Worm (Caenorhabditis elegans) whole organism, L4 larva: ENCODE results near the gene C56G2.5.
A peak's percentile ranks its signal among the peaks of the same experiment; 100 is the strongest.

Source experiments
- F10B5.3 ChIP-seq: sonication (generic microtip); optimal IDR thresholded peaks from 2 replicates; lab custom pipeline; 2016; ENCODE audit warnings: mild to moderate bottlenecking, missing genetic modification characterization, missing compliant biosample characterization
- F37D6.2 ChIP-seq: sonication (generic microtip); optimal IDR thresholded peaks from 2 replicates; lab custom pipeline; 2016; ENCODE audit warnings: mild to moderate bottlenecking, missing genetic modification characterization, missing compliant biosample characterization
- T20F7.1 ChIP-seq: fragments of 200-800 bp; sonication (Bioruptor generic); optimal IDR thresholded peaks from 2 replicates; lab custom pipeline; 2018; ENCODE audit warnings: mild to moderate bottlenecking, missing genetic modification characterization, missing compliant biosample characterization
- Y5F2A.4 ChIP-seq: fragments of 200-800 bp; sonication (Bioruptor generic); optimal IDR thresholded peaks from 2 replicates; lab custom pipeline; 2018; ENCODE audit warnings: mild to moderate bottlenecking, missing genetic modification characterization, missing compliant biosample characterization
- aha-1 ChIP-seq: fragments of 150-350 bp; peaks from one replicate; lab custom pipeline; 2014; ENCODE audit warnings: missing biosample characterization, missing genetic modification characterization
- aly-2 ChIP-seq: sonication (generic microtip); optimal IDR thresholded peaks from 2 replicates; lab custom pipeline; 2018; ENCODE audit warnings: missing biosample characterization, missing genetic modification characterization
- attf-4 ChIP-seq: sonication (generic microtip); optimal IDR thresholded peaks from 3 replicates; lab custom pipeline; 2017; ENCODE audit warnings: missing biosample characterization, missing genetic modification characterization
- ceh-82 ChIP-seq: sonication (generic microtip); optimal IDR thresholded peaks from 2 replicates; lab custom pipeline; 2017; ENCODE audit warnings: missing biosample characterization, missing genetic modification characterization
- cey-2 ChIP-seq: sonication (generic microtip); optimal IDR thresholded peaks from 3 replicates; lab custom pipeline; 2017; ENCODE audit warnings: missing genetic modification characterization, mild to moderate bottlenecking, missing compliant biosample characterization, antibody characterized with exemption, borderline replicate concordance; ENCODE audit not compliant: insufficient read depth
- ctbp-1 ChIP-seq: fragments of 200-800 bp; sonication (Bioruptor generic); IDR thresholded peaks from 2 replicates; pipeline ENCODE4 v1.3.6; 2022; ENCODE audit warnings: missing genetic modification reagents, missing genetic modification characterization, missing compliant biosample characterization
- daf-16 ChIP-seq, 3 experiments: sonication (generic microtip); optimal IDR thresholded peaks; 2 replicates each; lab custom pipeline; 2016 to 2017; ENCODE audit warnings: missing genetic modification characterization in 3 of 3, missing genetic modification reagents in 3 of 3, mild to moderate bottlenecking in 2 of 3, missing compliant biosample characterization in 2 of 3, missing biosample characterization in 1 of 3, moderate library complexity in 1 of 3
- daf-19 ChIP-seq: fragments of 200-800 bp; sonication (Bioruptor generic); conservative IDR thresholded peaks from 2 replicates; pipeline ENCODE4 v1.3.6; 2022; ENCODE audit warnings: missing genetic modification characterization, missing compliant biosample characterization
- dmd-6 ChIP-seq: fragments of 200-800 bp; sonication (Bioruptor generic); IDR thresholded peaks from 2 replicates; pipeline ENCODE4 v1.3.6; 2022; ENCODE audit warnings: missing genetic modification reagents, missing genetic modification characterization, missing compliant biosample characterization
- dmd-9 ChIP-seq: fragments of 200-800 bp; sonication (Bioruptor generic); IDR thresholded peaks from 2 replicates; pipeline ENCODE4 v1.3.6; 2022; ENCODE audit warnings: missing genetic modification reagents, missing genetic modification characterization, missing compliant biosample characterization
- dpl-1 ChIP-seq: fragments of 150-350 bp; optimal IDR thresholded peaks from 2 replicates; lab custom pipeline; 2014; ENCODE audit warnings: missing biosample characterization, missing genetic modification reagents, missing genetic modification characterization
- dve-1 ChIP-seq: sonication (generic microtip); optimal IDR thresholded peaks from 2 replicates; lab custom pipeline; 2017; ENCODE audit warnings: antibody characterized with exemption, mild to moderate bottlenecking, missing genetic modification characterization, missing compliant biosample characterization; ENCODE audit not compliant: insufficient read depth
- hlh-11 ChIP-seq: fragments of 200-800 bp; sonication (Bioruptor generic); optimal IDR thresholded peaks from 2 replicates; lab custom pipeline; 2018; ENCODE audit warnings: mild to moderate bottlenecking, missing genetic modification characterization, missing compliant biosample characterization
- hlh-30 ChIP-seq: sonication (generic microtip); optimal IDR thresholded peaks from 2 replicates; lab custom pipeline; 2017; ENCODE audit warnings: antibody characterized with exemption, mild to moderate bottlenecking, missing genetic modification characterization, missing compliant biosample characterization; ENCODE audit not compliant: insufficient read depth
- hmg-1.1 ChIP-seq: fragments of 200-800 bp; sonication (Bioruptor generic); IDR thresholded peaks from 2 replicates; pipeline ENCODE4 v1.3.6; 2022; ENCODE audit warnings: missing genetic modification reagents, missing genetic modification characterization, missing compliant biosample characterization
- lim-7 ChIP-seq: fragments of 200-800 bp; sonication (Bioruptor generic); IDR thresholded peaks from 2 replicates; pipeline ENCODE4 v1.3.6; 2022; ENCODE audit warnings: missing genetic modification characterization, missing compliant biosample characterization
- lin-1 ChIP-seq: fragments of 200-800 bp; sonication (Bioruptor generic); IDR thresholded peaks from 2 replicates; pipeline ENCODE4 v1.3.6; 2022; ENCODE audit warnings: missing genetic modification reagents, missing genetic modification characterization, missing compliant biosample characterization
- lin-13 ChIP-seq: fragments of 150-350 bp; optimal IDR thresholded peaks from 2 replicates; lab custom pipeline; 2014; ENCODE audit warnings: missing biosample characterization, missing genetic modification reagents, missing genetic modification characterization
- lin-29 ChIP-seq: fragments of 200-800 bp; sonication (Bioruptor generic); IDR thresholded peaks from 2 replicates; pipeline ENCODE4 v1.3.6; 2022; ENCODE audit warnings: missing genetic modification reagents, missing genetic modification characterization, missing compliant biosample characterization
- lin-38 ChIP-seq: fragments of 200-800 bp; sonication (Bioruptor generic); IDR thresholded peaks from 2 replicates; pipeline ENCODE4 v1.3.6; 2022; ENCODE audit warnings: missing genetic modification reagents, missing genetic modification characterization, missing compliant biosample characterization
- lsy-2 ChIP-seq, 2 experiments: fragments of 150-350 bp in 1 of 2; sonication (generic microtip) in 1 of 2; optimal IDR thresholded peaks; 2 replicates each; lab custom pipeline; 2014 to 2017; ENCODE audit warnings: missing biosample characterization in 2 of 2, missing genetic modification characterization in 2 of 2
- madf-9 ChIP-seq: fragments of 200-800 bp; sonication (Bioruptor generic); conservative IDR thresholded peaks from 2 replicates; pipeline ENCODE4 v1.3.6; 2022; ENCODE audit warnings: missing genetic modification reagents, missing genetic modification characterization, missing compliant biosample characterization
- mdl-1 ChIP-seq, 2 experiments: fragments of 150-350 bp in 1 of 2; sonication (generic microtip) in 1 of 2; optimal IDR thresholded peaks; 2 replicates each; lab custom pipeline; 2014 to 2017; ENCODE audit warnings: missing biosample characterization in 2 of 2, missing genetic modification characterization in 2 of 2
- mep-1 ChIP-seq: fragments of 150-350 bp; sonication (generic microtip); optimal IDR thresholded peaks from 3 replicates; lab custom pipeline; 2014; ENCODE audit warnings: missing biosample characterization, missing genetic modification characterization
- mes-2 ChIP-seq: sonication (generic microtip); optimal IDR thresholded peaks from 2 replicates; lab custom pipeline; 2016; ENCODE audit warnings: missing genotype, mild to moderate bottlenecking, missing genetic modification characterization, missing compliant biosample characterization; ENCODE audit not compliant: poor library complexity, severe bottlenecking
- nhr-10 ChIP-seq: fragments of 150-350 bp; optimal IDR thresholded peaks from 2 replicates; lab custom pipeline; 2014; ENCODE audit warnings: missing biosample characterization, missing genetic modification characterization
- nhr-102 ChIP-seq: sonication (generic microtip); optimal IDR thresholded peaks from 2 replicates; lab custom pipeline; 2016; ENCODE audit warnings: mild to moderate bottlenecking, missing genetic modification characterization, moderate library complexity, missing compliant biosample characterization
- nhr-237 ChIP-seq: sonication (generic microtip); optimal IDR thresholded peaks from 2 replicates; lab custom pipeline; 2017; ENCODE audit warnings: missing biosample characterization, missing genetic modification characterization
- nhr-28 ChIP-seq: fragments of 150-350 bp; optimal IDR thresholded peaks from 2 replicates; lab custom pipeline; 2014; ENCODE audit warnings: missing biosample characterization, missing genetic modification characterization
- nhr-48 ChIP-seq: sonication (generic microtip); optimal IDR thresholded peaks from 2 replicates; lab custom pipeline; 2016; ENCODE audit warnings: mild to moderate bottlenecking, missing genetic modification characterization, missing compliant biosample characterization
- nhr-6 ChIP-seq: fragments of 150-350 bp; optimal IDR thresholded peaks from 2 replicates; lab custom pipeline; 2014; ENCODE audit warnings: missing biosample characterization, missing genetic modification characterization
- nhr-77 ChIP-seq: fragments of 150-350 bp; optimal IDR thresholded peaks from 2 replicates; lab custom pipeline; 2014; ENCODE audit warnings: missing biosample characterization, missing genetic modification characterization
- php-3 ChIP-seq: fragments of 200-800 bp; sonication (Bioruptor generic); IDR thresholded peaks from 2 replicates; pipeline ENCODE4 v1.3.6; 2022; ENCODE audit warnings: missing genetic modification reagents, missing genetic modification characterization, missing compliant biosample characterization
- pqm-1 ChIP-seq: sonication (generic microtip); optimal IDR thresholded peaks from 2 replicates; lab custom pipeline; 2017; ENCODE audit warnings: missing biosample characterization, missing genetic modification characterization
- rbr-2 ChIP-seq: sonication (generic microtip); optimal IDR thresholded peaks from 2 replicates; lab custom pipeline; 2016; ENCODE audit warnings: missing genotype, missing genetic modification characterization, missing compliant biosample characterization
- snpc-1.2 ChIP-seq: fragments of 200-800 bp; sonication (Bioruptor generic); IDR thresholded peaks from 2 replicates; pipeline ENCODE4 v1.3.6; 2022; ENCODE audit warnings: missing genetic modification reagents, missing genetic modification characterization, missing compliant biosample characterization
- snpc-4 ChIP-seq: fragments of 150-350 bp; optimal IDR thresholded peaks from 2 replicates; lab custom pipeline; 2014; ENCODE audit warnings: missing biosample characterization, missing genetic modification characterization
- spr-3 ChIP-seq: fragments of 200-800 bp; sonication (Bioruptor generic); optimal IDR thresholded peaks from 2 replicates; lab custom pipeline; 2018; ENCODE audit warnings: mild to moderate bottlenecking, missing genetic modification characterization, missing compliant biosample characterization
- tag-97 ChIP-seq: fragments of 200-800 bp; sonication (Bioruptor generic); IDR thresholded peaks from 2 replicates; pipeline ENCODE4 v1.3.6; 2022; ENCODE audit warnings: missing genetic modification characterization, missing compliant biosample characterization
- tra-1 ChIP-seq: fragments of 200-800 bp; sonication (Bioruptor generic); IDR thresholded peaks from 2 replicates; pipeline ENCODE4 v1.3.6; 2022; ENCODE audit warnings: missing genetic modification reagents, missing genetic modification characterization, missing compliant biosample characterization
- unc-130 ChIP-seq: sonication (generic microtip); optimal IDR thresholded peaks from 2 replicates; lab custom pipeline; 2016; ENCODE audit warnings: missing genetic modification reagents, missing genetic modification characterization, missing compliant biosample characterization
- zip-2 ChIP-seq: fragments of 150-350 bp; optimal IDR thresholded peaks from 2 replicates; lab custom pipeline; 2014; ENCODE audit warnings: missing biosample characterization, missing genetic modification characterization
- ztf-11 ChIP-seq: fragments of 150-350 bp; optimal IDR thresholded peaks from 2 replicates; lab custom pipeline; 2014; ENCODE audit warnings: missing biosample characterization, missing genetic modification characterization
- ztf-7 ChIP-seq: fragments of 150-350 bp; optimal IDR thresholded peaks from 2 replicates; lab custom pipeline; 2014; ENCODE audit warnings: missing biosample characterization, missing genetic modification characterization

C56G2.5 gene

DNA sequence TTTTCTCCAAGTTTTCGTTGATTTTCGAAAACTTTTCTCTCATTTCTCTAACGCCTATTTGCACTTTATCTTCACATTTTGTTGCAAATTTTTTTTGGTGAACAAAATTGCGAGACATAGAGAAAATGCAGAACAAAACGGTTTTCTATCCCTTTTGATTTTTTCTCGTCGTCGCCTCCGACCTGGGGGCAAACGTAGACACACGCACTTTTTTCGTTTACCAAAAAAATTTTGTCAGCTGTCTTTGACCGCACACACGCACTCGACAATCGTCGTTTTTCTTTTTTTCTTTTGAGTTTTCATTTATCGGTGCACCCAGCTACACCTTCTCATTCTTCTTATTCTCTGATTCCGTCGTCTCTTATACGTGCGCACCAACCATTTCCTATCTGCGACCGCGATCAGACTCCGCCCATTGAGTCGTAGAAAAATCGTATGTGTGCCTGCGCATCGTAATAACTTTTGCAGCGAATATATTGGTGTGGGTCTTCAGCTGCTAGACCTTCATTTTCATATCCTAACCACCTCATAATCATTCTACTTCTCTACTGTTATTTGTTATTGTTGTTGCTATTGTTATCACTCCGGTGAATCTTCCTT, 38.4 kb upstream of the C56G2.5 start (continued):
- TF ChIP-seq lin-38 (GFP tag; lab: Robert Waterston, UW) = 0 out of 2 replicates have a peak, but pooled peaks have one; percentile 12
- TF ChIP-seq ceh-82 (tag; lab: Kevin White, UChicago) = no peak
- no peak for TF ChIP-seq tag-97 (GFP tag; lab: Robert Waterston, UW)
- 0 out of 2 replicates have a peak, but pooled peaks have one; percentile 10 for TF ChIP-seq ctbp-1 (GFP tag; lab: Robert Waterston, UW)
- peak; percentile 11 for TF ChIP-seq nhr-102 (tag; lab: Kevin White, UChicago)
- no peak for TF ChIP-seq attf-4 (tag; lab: Kevin White, UChicago)
- TF ChIP-seq lin-29 (GFP tag; lab: Robert Waterston, UW) = 0 out of 2 replicates have a peak, but pooled peaks have one; percentile 10

ce11 chrIII:6361560-6361959, 37.5 kb upstream of the C56G2.5 start:
- TF ChIP-seq nhr-102 (tag; lab: Kevin White, UChicago) (no peak), dpl-1 (GFP tag; lab: Kevin White, UChicago) (no peak), hlh-30 (tag; lab: Kevin White, UChicago) (peak; percentile 35), dmd-9 (no peak), aha-1 (tag; lab: Kevin White, UChicago) (peak; percentile 7), cey-2 (tag; lab: Kevin White, UChicago) (no peak), tra-1 (no peak), mes-2 (tag; lab: Kevin White, UChicago) (peak; percentile 2), daf-16 (GFP tag; optimal IDR thresholded peaks at IDR 0.05; lab: Kevin White, UChicago) (peak in 1 of 2 experiments; percentile 15), daf-16 (tag; optimal IDR thresholded peaks at IDR 0.05; lab: Kevin White, UChicago) (peak; percentile 80), nhr-10 (tag; lab: Kevin White, UChicago) (no peak), T20F7.1 (GFP tag; lab: Kevin White, UChicago) (peak; percentile 46), pqm-1 (tag; lab: Kevin White, UChicago) (peak; percentile 95), rbr-2 (tag; lab: Kevin White, UChicago) (no peak), F37D6.2 (tag; lab: Kevin White, UChicago) (no peak), aly-2 (no peak), nhr-77 (tag; lab: Kevin White, UChicago) (peak; percentile 41), ctbp-1 (GFP tag; lab: Robert Waterston, UW) (no peak), mdl-1 (tag; optimal IDR thresholded peaks at IDR 0.05; lab: Kevin White, UChicago) (peak in 1 of 2 experiments; percentile 66), Y5F2A.4 (GFP tag; lab: Kevin White, UChicago) (no peak), madf-9 (GFP tag; lab: Robert Waterston, UW) (no peak), spr-3 (no peak), unc-130 (GFP tag; lab: Kevin White, UChicago) (no peak), dmd-6 (GFP tag; lab: Robert Waterston, UW) (peak; percentile 93), hlh-11 (tag; lab: Kevin White, UChicago) (peak; percentile 89), snpc-1.2 (GFP tag; lab: Robert Waterston, UW) (no peak), nhr-48 (tag; lab: Kevin White, UChicago) (peak; percentile 50), hmg-1.1 (GFP tag; lab: Robert Waterston, UW) (no peak), ztf-11 (tag; lab: Kevin White, UChicago) (no peak), dve-1 (peak; percentile 88), nhr-28 (tag; lab: Kevin White, UChicago) (peak; percentile 84), daf-19 (GFP tag; lab: Robert Waterston, UW) (no peak), lin-1 (peak; percentile 55; the same call in 1 of the 2 replicates), php-3 (peak; percentile 61; the same call in 1 of the 2 replicates), F10B5.3 (tag; lab: Kevin White, UChicago) (no peak), lsy-2 (tag; optimal IDR thresholded peaks at IDR 0.05; lab: Kevin White, UChicago) (peak; percentile 25 to 34), snpc-4 (no peak), zip-2 (tag; lab: Kevin White, UChicago) (peak; percentile 25), lim-7 (GFP tag; lab: Robert Waterston, UW) (no peak), nhr-6 (tag; lab: Kevin White, UChicago) (peak; percentile 52), lin-38 (GFP tag; lab: Robert Waterston, UW) (no peak), lin-13 (peak; percentile 7), nhr-237 (no peak), mep-1 (tag; lab: Kevin White, UChicago) (peak; percentile 32), ztf-7 (peak; percentile 4)
